Worm (Caenorhabditis elegans) whole organism, L1 larva: ENCODE measurements around the gene adm-2.

Experiments
- ama-1 ChIP-seq: fragments of 150-350 bp; optimal IDR thresholded peaks from 2 replicates; lab custom pipeline; 2014
- ceh-63 ChIP-seq: fragments of 200-800 bp; sonication (Bioruptor generic); optimal IDR thresholded peaks from 2 replicates; lab custom pipeline; 2018; ENCODE audit warnings: mild to moderate bottlenecking, missing genetic modification characterization, missing compliant biosample characterization
- dsc-1 ChIP-seq: sonication (generic microtip); optimal IDR thresholded peaks from 2 replicates; lab custom pipeline; 2016; ENCODE audit warnings: mild to moderate bottlenecking, missing genetic modification characterization, missing compliant biosample characterization
- efl-1 ChIP-seq, 4 experiments: fragments of 150-350 bp; optimal IDR thresholded peaks in 3 of 4; peaks in 1 of 4; 1 replicate in 1 of 4; 2 replicates in 3 of 4; lab custom pipeline; 2014; ENCODE audit warnings: missing biosample characterization in 2 of 4, missing genetic modification characterization in 2 of 4, missing genetic modification reagents in 2 of 4
- efl-3 ChIP-seq: fragments of 200-800 bp; sonication (Bioruptor generic); optimal IDR thresholded peaks from 2 replicates; lab custom pipeline; 2018; ENCODE audit warnings: mild to moderate bottlenecking, missing genetic modification characterization, missing compliant biosample characterization
- elt-2 ChIP-seq: sonication (generic microtip); optimal IDR thresholded peaks from 2 replicates; lab custom pipeline; 2016; ENCODE audit warnings: missing genetic modification characterization, mild to moderate bottlenecking, inconsistent platforms, missing compliant biosample characterization, missing genetic modification reagents
- elt-3 ChIP-seq, 6 experiments: fragments of 150-350 bp in 1 of 6; sonication (generic microtip); optimal IDR thresholded peaks; 2 replicates each; lab custom pipeline; 2017 to 2018; ENCODE audit warnings: missing biosample characterization in 6 of 6, missing genetic modification characterization in 6 of 6, inconsistent platforms in 1 of 6
- ets-5 ChIP-seq: fragments of 200-800 bp; sonication (Bioruptor generic); IDR thresholded peaks from 2 replicates; pipeline ENCODE4 v1.3.6; 2022; ENCODE audit warnings: missing genetic modification characterization, missing compliant biosample characterization
- fkh-10 ChIP-seq: sonication (generic microtip); optimal IDR thresholded peaks from 2 replicates; lab custom pipeline; 2017; ENCODE audit warnings: missing biosample characterization, missing genetic modification reagents, missing genetic modification characterization
- fkh-4 ChIP-seq: sonication (generic microtip); optimal IDR thresholded peaks from 2 replicates; lab custom pipeline; 2016; ENCODE audit warnings: missing compliant biosample characterization, missing genetic modification characterization, borderline replicate concordance
- fkh-8 ChIP-seq: sonication (generic microtip); optimal IDR thresholded peaks from 2 replicates; lab custom pipeline; 2016; ENCODE audit warnings: mild to moderate bottlenecking, missing genetic modification characterization, missing compliant biosample characterization
- fos-1 ChIP-seq: fragments of 150-350 bp; optimal IDR thresholded peaks from 2 replicates; lab custom pipeline; 2014; ENCODE audit warnings: missing biosample characterization, missing genetic modification characterization
- grh-1 ChIP-seq: fragments of 200-800 bp; sonication (Bioruptor generic); IDR thresholded peaks from 2 replicates; pipeline ENCODE4 v1.3.6; 2022; ENCODE audit warnings: missing genetic modification reagents, missing genetic modification characterization, missing compliant biosample characterization
- hlh-17 ChIP-seq: fragments of 200-800 bp; sonication (Bioruptor generic); optimal IDR thresholded peaks from 2 replicates; lab custom pipeline; 2018; ENCODE audit warnings: missing genetic modification characterization, mild to moderate bottlenecking, missing compliant biosample characterization, moderate library complexity, borderline replicate concordance
- hpl-2 ChIP-seq: fragments of 150-350 bp; optimal IDR thresholded peaks from 2 replicates; lab custom pipeline; 2014; ENCODE audit warnings: missing biosample characterization, missing genetic modification reagents, missing genetic modification characterization
- irx-1 ChIP-seq: sonication (generic microtip); optimal IDR thresholded peaks from 2 replicates; lab custom pipeline; 2016; ENCODE audit warnings: missing genetic modification characterization, missing compliant biosample characterization
- jun-1 ChIP-seq: fragments of 150-350 bp; optimal IDR thresholded peaks from 2 replicates; lab custom pipeline; 2014; ENCODE audit warnings: missing biosample characterization, missing genetic modification reagents, missing genetic modification characterization
- lin-13 ChIP-seq: fragments of 150-350 bp; optimal IDR thresholded peaks from 2 replicates; lab custom pipeline; 2014; ENCODE audit warnings: missing biosample characterization, missing genetic modification reagents, missing genetic modification characterization
- lin-14 ChIP-seq: fragments of 200-800 bp; sonication (Bioruptor generic); optimal IDR thresholded peaks from 2 replicates; lab custom pipeline; 2018; ENCODE audit warnings: mild to moderate bottlenecking, missing genetic modification characterization, moderate library complexity, missing compliant biosample characterization
- lin-15B ChIP-seq: fragments of 150-350 bp; sonication (generic microtip); optimal IDR thresholded peaks from 3 replicates; lab custom pipeline; 2014; ENCODE audit warnings: missing biosample characterization, missing genetic modification characterization
- lin-35 ChIP-seq, 2 experiments: fragments of 150-350 bp; optimal IDR thresholded peaks; 2 replicates each; lab custom pipeline; 2014; ENCODE audit warnings: missing biosample characterization in 2 of 2, missing genetic modification characterization in 2 of 2, missing genetic modification reagents in 2 of 2
- mdl-1 ChIP-seq, 2 experiments: fragments of 150-350 bp; optimal IDR thresholded peaks; 2 replicates each; lab custom pipeline; 2014 to 2017; ENCODE audit warnings: missing biosample characterization in 2 of 2, missing genetic modification characterization in 2 of 2, inconsistent platforms in 1 of 2
- nhr-19 ChIP-seq: fragments of 200-800 bp; sonication (Bioruptor generic); conservative IDR thresholded peaks from 2 replicates; pipeline ENCODE4 v1.3.6; 2022; ENCODE audit warnings: missing genetic modification characterization, missing compliant biosample characterization
- nhr-237 ChIP-seq: fragments of 150-350 bp; optimal IDR thresholded peaks from 2 replicates; lab custom pipeline; 2014; ENCODE audit warnings: missing biosample characterization, missing genetic modification characterization
- nhr-47 ChIP-seq: sonication (generic microtip); optimal IDR thresholded peaks from 2 replicates; lab custom pipeline; 2016; ENCODE audit warnings: mild to moderate bottlenecking, missing genetic modification characterization, moderate library complexity, missing compliant biosample characterization
- nhr-76 ChIP-seq: sonication (generic microtip); optimal IDR thresholded peaks from 2 replicates; lab custom pipeline; 2017; ENCODE audit warnings: missing biosample characterization, missing genetic modification characterization
- nhr-84 ChIP-seq: sonication (generic microtip); optimal IDR thresholded peaks from 2 replicates; lab custom pipeline; 2017; ENCODE audit warnings: missing biosample characterization, missing genetic modification characterization
- pqm-1 ChIP-seq: sonication (generic microtip); optimal IDR thresholded peaks from 3 replicates; lab custom pipeline; 2017; ENCODE audit warnings: missing biosample characterization, missing genetic modification characterization
- skn-1 ChIP-seq: fragments of 150-350 bp; optimal IDR thresholded peaks from 2 replicates; lab custom pipeline; 2014; ENCODE audit warnings: missing biosample characterization, missing genetic modification characterization
- snu-23 ChIP-seq: sonication (generic microtip); optimal IDR thresholded peaks from 2 replicates; lab custom pipeline; 2016; ENCODE audit warnings: missing genetic modification characterization, missing compliant biosample characterization
- sox-4 ChIP-seq: sonication (generic microtip); optimal IDR thresholded peaks from 2 replicates; lab custom pipeline; 2016; ENCODE audit warnings: missing genetic modification characterization, missing compliant biosample characterization
- tbx-2 ChIP-seq: sonication (generic microtip); optimal IDR thresholded peaks from 2 replicates; lab custom pipeline; 2016; ENCODE audit warnings: missing genetic modification characterization, missing compliant biosample characterization
- unc-30 ChIP-seq: sonication (generic microtip); optimal IDR thresholded peaks from 2 replicates; lab custom pipeline; 2017; ENCODE audit warnings: missing biosample characterization, missing genetic modification characterization
- unc-62 ChIP-seq: fragments of 150-350 bp; optimal IDR thresholded peaks from 2 replicates; lab custom pipeline; 2014; ENCODE audit warnings: missing biosample characterization, missing genetic modification reagents, missing genetic modification characterization
- unc-86 ChIP-seq: sonication (generic microtip); optimal IDR thresholded peaks from 2 replicates; lab custom pipeline; 2016; ENCODE audit warnings: missing genetic modification characterization, missing compliant biosample characterization
- zag-1 ChIP-seq: fragments of 150-350 bp; optimal IDR thresholded peaks from 2 replicates; lab custom pipeline; 2014; ENCODE audit warnings: missing biosample characterization, missing genetic modification characterization
- zip-4 ChIP-seq: fragments of 200-800 bp; sonication (Bioruptor generic); optimal IDR thresholded peaks from 2 replicates; lab custom pipeline; 2018; ENCODE audit warnings: mild to moderate bottlenecking, missing genetic modification characterization, moderate library complexity, missing compliant biosample characterization

adm-2 gene

ce11 chrX:13716313-13716712, 28.6 kb downstream of the adm-2 start (continued):
- TF ChIP-seq mdl-1 (tag; optimal IDR thresholded peaks at IDR 0.05; lab: Kevin White, UChicago) (peak in 1 of 2 experiments; percentile 41), nhr-237 (tag; lab: Kevin White, UChicago) (no peak), tbx-2 (tag; lab: Kevin White, UChicago) (peak; percentile 29), unc-62 (GFP tag; lab: Kevin White, UChicago) (no peak), nhr-19 (GFP tag; lab: Robert Waterston, UW) (peak; percentile 68), nhr-76 (tag; lab: Kevin White, UChicago) (no peak), nhr-84 (tag; lab: Kevin White, UChicago) (no peak), pqm-1 (tag; lab: Kevin White, UChicago) (no peak), lin-35 (GFP tag; optimal IDR thresholded peaks at IDR 0.05; lab: Kevin White, UChicago) (peak in 1 of 2 experiments; percentile 50), jun-1 (tag; lab: Kevin White, UChicago) (no peak), ama-1 (lab: Kevin White, UChicago) (no peak), lin-14 (GFP tag; lab: Kevin White, UChicago) (no peak), irx-1 (tag; lab: Kevin White, UChicago) (no peak), elt-3 (tag; optimal IDR thresholded peaks at IDR 0.05; lab: Kevin White, UChicago) (no peak), unc-30 (tag; lab: Kevin White, UChicago) (no peak), zip-4 (no peak), skn-1 (peak; percentile 28), nhr-47 (tag; lab: Kevin White, UChicago) (peak; percentile 46), hpl-2 (GFP tag; lab: Kevin White, UChicago) (no peak), dsc-1 (tag; lab: Kevin White, UChicago) (peak; percentile 53), lin-15B (no peak), efl-1 (optimal IDR thresholded peaks at IDR 0.05; lab: Kevin White, UChicago) (no peak), efl-1 (GFP tag; optimal IDR thresholded peaks at IDR 0.05 in 1 of 2; lab: Kevin White, UChicago) (no peak), unc-86 (no peak), ceh-63 (GFP tag; lab: Kevin White, UChicago) (no peak), fkh-4 (tag; lab: Kevin White, UChicago) (no peak)

ce11 chrX:13717053-13717671, 29.4 kb downstream of the adm-2 start, which contains the start of gene shc-3:
Gene shc-3, plus strand, starts transcription at chrX:13717536.
- TF ChIP-seq elt-2 (tag; lab: Kevin White, UChicago): peak; percentile 58
- no peak for TF ChIP-seq grh-1
- TF ChIP-seq ets-5: no peak

- TF ChIP-seq snu-23 (GFP tag; lab: Kevin White, UChicago) (no peak), hpl-2 (GFP tag; lab: Kevin White, UChicago) (no peak), pqm-1 (tag; lab: Kevin White, UChicago) (no peak), efl-3 (GFP tag; lab: Kevin White, UChicago) (no peak), hlh-17 (GFP tag; lab: Kevin White, UChicago) (no peak), nhr-76 (tag; lab: Kevin White, UChicago) (no peak), fos-1 (tag; lab: Kevin White, UChicago) (no peak), lin-13 (GFP tag; lab: Kevin White, UChicago) (no peak), fkh-8 (no peak), sox-4 (no peak), zag-1 (tag; lab: Kevin White, UChicago) (no peak), fkh-10 (GFP tag; lab: Kevin White, UChicago) (no peak)
These were observed 35.1 kb downstream of the adm-2 start, which contains the start of gene poml-1 for ce11 chrX:13722821-13723220. Gene poml-1, minus strand, starts transcription at chrX:13722921.
